Fruit fly (Drosophila melanogaster) S2 (cell line): ENCODE results near the gene nrv2.

Experiments
- CG8478 ChIP-seq: fragments of >200 bp; optimal IDR thresholded peaks from 2 replicates; lab custom pipeline; 2018
- CTCF ChIP-seq, 2 experiments: fragments of >200 bp; optimal IDR thresholded peaks; 2 replicates each; lab custom pipeline; 2018

DNA sequence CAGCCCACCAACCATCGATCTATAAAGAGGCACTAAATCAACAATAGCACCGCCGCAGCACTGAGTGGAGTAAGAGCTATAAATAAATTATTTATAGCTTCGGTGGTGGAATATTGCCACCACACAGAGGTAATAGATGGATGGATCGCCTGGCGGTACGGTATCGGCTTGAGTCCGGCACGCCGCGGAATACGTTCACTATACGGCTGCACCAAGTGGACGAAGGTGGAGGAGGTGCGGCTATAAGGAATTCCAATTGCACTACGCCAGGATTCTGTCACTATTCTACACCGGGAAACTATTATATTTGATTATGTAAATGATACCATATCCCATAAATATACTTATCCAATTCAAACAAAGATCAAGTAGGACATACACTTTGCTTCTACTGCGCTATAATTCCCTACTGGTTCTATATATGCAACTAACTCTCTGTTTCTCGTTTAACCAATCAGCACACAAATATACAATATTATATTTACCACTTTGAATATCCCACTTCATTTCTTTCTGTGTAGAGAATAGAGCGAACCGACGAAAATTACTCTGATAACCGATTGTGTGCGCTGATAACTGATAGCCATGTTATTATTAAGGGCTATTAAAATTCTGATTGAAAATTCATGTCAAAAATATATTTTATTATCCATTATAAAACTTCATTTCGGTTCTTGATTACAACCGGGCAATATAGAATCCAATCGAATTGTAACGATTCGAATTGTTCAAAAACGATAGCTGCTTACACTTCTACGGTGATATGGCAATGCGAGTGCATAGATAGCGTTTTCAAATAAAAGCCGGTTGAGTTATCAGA, 20.8 kb upstream of the nrv2 start:
- no peak for TF ChIP-seq CG8478
- no peak for TF ChIP-seq CTCF (optimal IDR thresholded peaks at IDR 0.05; lab: Kevin White, UChicago)
